Worm (Caenorhabditis elegans): Measurements from ENCODE around the gene ostf-4.

DNA sequence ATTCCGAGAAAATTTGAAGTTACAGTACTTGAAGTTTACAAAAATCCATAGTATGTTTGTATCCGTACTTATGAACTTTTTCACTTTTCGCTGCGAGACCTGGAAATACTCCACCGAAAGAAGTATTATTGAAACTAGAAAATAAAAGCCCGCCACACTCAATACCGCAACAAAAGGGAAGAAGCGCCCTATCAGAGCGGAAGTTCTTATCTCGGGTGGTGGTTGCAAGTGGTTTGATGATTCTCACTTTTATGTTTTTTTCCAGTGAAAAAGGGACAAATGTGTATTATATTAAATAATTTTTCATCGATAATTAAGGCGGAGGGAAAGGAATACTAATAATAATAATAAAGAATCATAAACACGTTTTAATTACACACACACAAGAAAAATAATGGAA is 4.1 kb downstream of the ostf-4 start:
- no peak for TF ChIP-seq unc-62 (GFP tag; optimal IDR thresholded peaks at IDR 0.05)
- no peak for TF ChIP-seq pha-4 (tag; optimal IDR thresholded peaks at IDR 0.05)
- TF ChIP-seq ceh-83 (GFP tag; optimal IDR thresholded peaks at IDR 0.05) = no peak
- no peak for TF ChIP-seq ztf-11 (tag; optimal IDR thresholded peaks at IDR 0.05)
- TF ChIP-seq nhr-237 (tag; optimal IDR thresholded peaks at IDR 0.05) = no peak
- no peak for TF ChIP-seq blmp-1 (tag; optimal IDR thresholded peaks at IDR 0.05)
- TF ChIP-seq elt-1 (tag; optimal IDR thresholded peaks at IDR 0.05; ENCODE audit: borderline replicate concordance, insufficient read depth) = no peak
- TF ChIP-seq lsy-2 (tag; optimal IDR thresholded peaks at IDR 0.05) = no peak
- no peak for TF ChIP-seq lin-13 (tag; optimal IDR thresholded peaks at IDR 0.05)
- no peak for TF ChIP-seq ces-1 (GFP tag; optimal IDR thresholded peaks at IDR 0.05)
- no peak for TF ChIP-seq snpc-4 (tag; optimal IDR thresholded peaks at IDR 0.05)

Measured in whole organism, mixed stage, embryonic.